Fruit fly (Drosophila melanogaster): ENCODE measurements around the gene CG7304.

The CG7304 gene

DNA sequence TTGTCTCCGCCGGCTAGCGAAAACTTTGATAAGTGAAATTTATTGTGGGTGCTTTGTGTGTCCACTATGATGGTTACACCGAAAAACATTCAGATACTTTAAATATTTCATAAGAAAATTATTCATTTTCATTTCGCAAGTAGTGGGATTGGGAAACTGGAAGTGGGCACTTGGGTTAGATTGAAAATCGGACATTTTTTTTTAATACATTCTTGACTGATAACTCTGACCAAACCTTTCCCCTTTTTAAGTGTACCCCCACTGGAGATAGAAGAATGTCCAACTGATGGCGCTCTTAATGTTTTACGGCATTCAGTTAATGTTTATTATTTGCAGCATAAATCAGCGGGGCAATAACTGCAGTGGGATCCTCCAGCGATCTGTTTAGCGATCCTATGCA, 1.9 kb upstream of the CG7304 start:
- TF ChIP-seq CG11617 (GFP tag; optimal IDR thresholded peaks at IDR 0.05) (no peak), toe (GFP tag; optimal IDR thresholded peaks at IDR 0.05) (no peak), CG1620 (GFP tag; optimal IDR thresholded peaks at IDR 0.05) (no peak), ovo (GFP tag; optimal IDR thresholded peaks at IDR 0.05) (no peak), CG33017 (tag; optimal IDR thresholded peaks at IDR 0.05) (no peak), kay (GFP tag; ENCODE audit: borderline replicate concordance) (no peak), pad (GFP tag; optimal IDR thresholded peaks at IDR 0.05) (no peak)

DNA sequence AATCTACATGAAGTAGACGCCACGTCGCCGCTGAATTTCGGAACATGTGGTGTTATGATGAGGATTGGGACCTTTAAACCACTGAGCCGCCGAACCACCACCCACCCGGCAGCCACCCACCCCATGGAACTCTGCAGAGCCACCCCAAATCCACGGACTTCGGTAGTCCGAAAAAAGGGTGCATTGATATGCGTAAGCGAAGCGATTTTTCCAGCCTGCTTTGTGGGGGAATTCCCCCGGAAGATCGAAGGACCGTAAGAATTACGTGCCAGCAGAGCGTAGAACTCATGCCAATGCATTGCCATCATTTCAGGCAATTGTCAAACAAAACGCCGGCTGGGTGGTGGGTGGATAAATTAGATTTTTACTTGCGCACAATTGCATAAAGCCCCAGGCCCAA, 1.2 kb upstream of the CG7304 start:
- no peak for TF ChIP-seq kay (GFP tag; ENCODE audit: borderline replicate concordance)
- TF ChIP-seq CG7045 (GFP tag; optimal IDR thresholded peaks at IDR 0.05) = no peak
- no peak for TF ChIP-seq cnc (optimal IDR thresholded peaks at IDR 0.05)
- no peak for TF ChIP-seq Mnt (GFP tag; optimal IDR thresholded peaks at IDR 0.05)
- no peak for TF ChIP-seq cic (GFP tag; optimal IDR thresholded peaks at IDR 0.05)
- TF ChIP-seq pad (GFP tag; optimal IDR thresholded peaks at IDR 0.05) = no peak
- TF ChIP-seq CG7101 (tag; optimal IDR thresholded peaks at IDR 0.05) = no peak
- no peak for TF ChIP-seq bab1 (GFP tag; optimal IDR thresholded peaks at IDR 0.05)
- TF ChIP-seq CG12768 (GFP tag; optimal IDR thresholded peaks at IDR 0.05) = no peak
- TF ChIP-seq CG33017 (tag; optimal IDR thresholded peaks at IDR 0.05) = no peak
- TF ChIP-seq toe (GFP tag; optimal IDR thresholded peaks at IDR 0.05) = no peak
- TF ChIP-seq ovo (GFP tag; optimal IDR thresholded peaks at IDR 0.05) = no peak
- no peak for TF ChIP-seq CG14711 (tag; optimal IDR thresholded peaks at IDR 0.05)

DNA sequence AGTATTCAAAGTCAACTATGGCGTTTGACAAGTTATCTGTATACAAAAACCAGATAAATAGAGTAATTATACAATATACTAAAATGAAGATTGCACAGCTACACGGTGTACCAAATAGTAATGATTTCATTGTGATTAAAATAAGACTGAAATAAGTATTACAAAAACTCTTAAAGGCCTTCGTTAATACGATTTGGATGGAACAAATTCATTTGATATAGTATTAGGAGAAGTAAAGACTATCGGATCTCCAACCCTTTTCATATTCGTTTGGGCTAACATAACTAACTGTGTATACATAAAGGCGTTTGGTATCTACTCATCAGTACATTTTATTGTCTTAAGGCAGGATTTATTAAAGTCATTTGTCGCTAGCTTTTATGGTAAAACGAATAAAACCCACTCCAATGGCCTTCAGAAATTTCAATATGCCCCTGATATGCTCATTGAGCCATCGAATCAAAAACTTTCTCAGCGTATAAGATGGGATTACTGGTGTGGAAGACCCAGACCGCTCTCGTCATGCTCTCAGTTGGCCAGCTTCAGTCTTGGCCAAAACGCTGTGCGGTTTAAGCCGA, 3.9 kb downstream of the CG7304 start, which contains the start of the genes CG7579 and Pgant8:
CG7579 (minus strand) TSS at position 101 of the 578 bp plus-strand sequence.
Pgant8 (plus strand) TSS at position 528 of the 578 bp plus-strand sequence.
- TF ChIP-seq CG11617 (GFP tag; optimal IDR thresholded peaks at IDR 0.05) = no peak
- no peak for TF ChIP-seq Crg-1 (GFP tag; optimal IDR thresholded peaks at IDR 0.05)
- TF ChIP-seq CG33017 (tag; optimal IDR thresholded peaks at IDR 0.05) = no peak
- no peak for TF ChIP-seq Mnt (GFP tag; optimal IDR thresholded peaks at IDR 0.05)
- no peak for TF ChIP-seq tj (GFP tag; optimal IDR thresholded peaks at IDR 0.05)
- no peak for TF ChIP-seq cnc (optimal IDR thresholded peaks at IDR 0.05)
- no peak for TF ChIP-seq Clk (GFP tag; optimal IDR thresholded peaks at IDR 0.05)
- TF ChIP-seq kay (GFP tag; ENCODE audit: borderline replicate concordance) = no peak
- no peak for TF ChIP-seq toe (GFP tag; optimal IDR thresholded peaks at IDR 0.05)
- TF ChIP-seq CG5204 (GFP tag; optimal IDR thresholded peaks at IDR 0.05) = no peak
- TF ChIP-seq bab1 (GFP tag; optimal IDR thresholded peaks at IDR 0.05) = no peak
- TF ChIP-seq Hr96 (GFP tag; optimal IDR thresholded peaks at IDR 0.05) = no peak

DNA sequence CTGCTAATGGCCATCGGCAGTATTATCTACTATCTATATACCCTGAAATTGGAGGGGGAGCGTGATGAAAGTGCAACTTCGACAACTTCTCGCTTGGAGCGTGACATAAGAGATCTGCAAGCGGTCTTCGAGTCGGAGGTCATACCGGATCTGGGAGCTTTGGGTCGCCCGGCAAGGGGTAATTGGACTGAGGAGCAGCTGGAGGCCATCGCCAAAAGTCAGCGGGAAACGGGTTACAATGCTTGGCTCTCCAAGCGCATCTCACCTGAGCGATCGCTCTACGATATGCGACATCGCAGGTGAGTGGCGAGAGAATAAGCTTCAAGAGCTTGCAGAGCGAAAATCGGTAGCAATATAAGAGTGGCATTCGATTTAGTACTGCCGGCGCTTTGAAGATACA, 4.5 kb downstream of the CG7304 start:
- TF ChIP-seq bab1 (GFP tag; optimal IDR thresholded peaks at IDR 0.05) = no peak
- TF ChIP-seq CG1620 (GFP tag; optimal IDR thresholded peaks at IDR 0.05) = no peak
- TF ChIP-seq CG5204 (GFP tag; optimal IDR thresholded peaks at IDR 0.05) = no peak

DNA sequence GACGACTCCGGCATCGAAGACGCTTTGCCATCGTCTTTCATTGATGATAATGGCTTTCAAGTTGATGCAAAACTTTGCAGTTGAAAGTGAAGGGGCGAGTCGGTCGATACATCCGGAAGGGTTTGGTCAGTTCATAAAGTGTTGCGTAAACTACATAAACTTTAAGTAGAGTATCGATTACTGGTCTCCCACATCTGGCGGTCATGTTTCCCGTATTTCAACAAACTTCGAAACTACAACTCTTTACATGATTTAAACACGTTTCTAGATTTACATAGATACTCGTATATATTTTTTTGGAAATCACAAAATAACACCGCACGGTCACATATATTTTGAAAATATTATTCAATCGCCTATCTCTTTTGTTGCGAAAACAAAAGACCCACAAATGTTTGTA, 8.3 kb downstream of the CG7304 start, which contains the start of gene CG34452:
CG34452 (minus strand) TSS at position 101 of the 400 bp plus-strand sequence.
- TF ChIP-seq CG7101 (tag; optimal IDR thresholded peaks at IDR 0.05) (no peak), toe (GFP tag; optimal IDR thresholded peaks at IDR 0.05) (no peak), ovo (GFP tag; optimal IDR thresholded peaks at IDR 0.05) (no peak), pad (GFP tag; optimal IDR thresholded peaks at IDR 0.05) (no peak), CG1620 (GFP tag; optimal IDR thresholded peaks at IDR 0.05) (no peak), CG11617 (GFP tag; optimal IDR thresholded peaks at IDR 0.05) (no peak), Crg-1 (GFP tag; optimal IDR thresholded peaks at IDR 0.05) (no peak), CG14711 (tag; optimal IDR thresholded peaks at IDR 0.05) (no peak), bab1 (GFP tag; optimal IDR thresholded peaks at IDR 0.05) (no peak), Mnt (GFP tag; optimal IDR thresholded peaks at IDR 0.05) (no peak), CG12768 (GFP tag; optimal IDR thresholded peaks at IDR 0.05) (no peak), CG7045 (GFP tag; optimal IDR thresholded peaks at IDR 0.05) (no peak), tj (GFP tag; optimal IDR thresholded peaks at IDR 0.05) (no peak)

DNA sequence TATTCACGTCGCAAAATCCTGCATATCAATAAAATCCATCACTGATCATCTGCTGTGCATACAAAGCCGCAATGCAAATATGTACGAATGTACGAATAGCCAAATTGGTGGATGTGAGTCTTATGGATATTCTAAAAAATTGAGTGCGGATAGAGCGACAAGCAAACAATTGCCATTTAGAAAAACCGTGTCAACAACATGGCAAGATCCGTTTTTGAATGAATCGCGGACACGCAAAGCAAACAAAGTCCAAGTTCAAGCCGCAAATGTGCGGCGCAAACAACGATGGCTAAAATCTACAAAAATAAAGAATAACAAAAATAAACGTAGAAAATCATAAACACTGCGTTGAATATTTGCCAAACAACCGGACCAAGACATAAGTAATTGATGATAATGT, 10.0 kb downstream of the CG7304 start:
- no peak for TF ChIP-seq CG12768 (GFP tag; optimal IDR thresholded peaks at IDR 0.05)

DNA sequence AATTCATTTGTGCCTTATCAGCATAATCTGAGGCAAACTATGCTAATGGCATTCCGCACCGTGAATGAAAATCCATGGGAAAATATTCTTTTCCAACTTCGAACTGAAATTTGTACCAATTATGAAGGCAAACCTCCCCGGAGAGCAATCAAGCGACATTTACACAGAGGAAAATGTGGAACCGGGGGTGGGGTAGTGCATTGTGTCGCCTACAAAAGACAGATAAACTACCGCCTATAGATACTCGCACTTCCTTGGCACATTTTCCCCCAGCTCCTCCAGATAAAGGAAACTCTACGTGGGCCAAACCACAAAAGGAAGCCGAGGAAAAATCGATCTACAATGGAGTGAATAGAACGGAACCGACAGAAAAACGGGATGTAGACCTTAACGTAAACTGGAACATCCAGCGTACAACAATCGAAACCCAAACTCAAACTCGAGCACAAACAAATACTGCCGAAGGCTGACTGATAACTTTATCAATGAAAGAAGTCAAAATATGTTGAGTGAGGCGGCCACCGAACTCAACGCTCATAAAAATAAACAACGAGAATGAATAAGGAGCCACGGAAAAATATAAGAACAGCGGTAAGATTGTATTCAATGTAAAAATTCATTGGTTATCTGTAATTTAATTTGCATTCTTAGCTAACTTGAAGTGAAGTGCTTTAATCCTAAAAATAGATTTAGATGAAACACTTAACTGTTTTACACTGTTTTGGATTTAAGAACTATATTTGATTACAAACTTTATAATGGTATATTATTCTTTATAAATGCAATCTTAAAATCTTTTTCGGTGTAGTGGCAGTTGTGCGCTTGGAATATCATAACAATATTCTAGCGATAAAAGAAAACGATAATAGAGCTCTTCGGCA, 11.4 kb downstream of the CG7304 start:
- no peak for TF ChIP-seq ovo (GFP tag; optimal IDR thresholded peaks at IDR 0.05)
- no peak for TF ChIP-seq CG1620 (GFP tag; optimal IDR thresholded peaks at IDR 0.05)
- TF ChIP-seq Crg-1 (GFP tag; optimal IDR thresholded peaks at IDR 0.05) = no peak
- TF ChIP-seq toe (GFP tag; optimal IDR thresholded peaks at IDR 0.05) = no peak
- no peak for TF ChIP-seq CG7045 (GFP tag; optimal IDR thresholded peaks at IDR 0.05)
- no peak for TF ChIP-seq Hr96 (GFP tag; optimal IDR thresholded peaks at IDR 0.05)
- no peak for TF ChIP-seq CG33017 (tag; optimal IDR thresholded peaks at IDR 0.05)
- no peak for TF ChIP-seq cnc (optimal IDR thresholded peaks at IDR 0.05)
- no peak for TF ChIP-seq CG12768 (GFP tag; optimal IDR thresholded peaks at IDR 0.05)

All from whole organism, adult.